Fruit fly (Drosophila melanogaster) whole organism, wandering third instar larva: ENCODE measurements around the gene CG14668.
A peak's percentile ranks its signal among the peaks of the same experiment; 100 is the strongest.

Experiments
- Abd-B ChIP-seq: fragments of >200 bp; optimal IDR thresholded peaks from 2 replicates; lab custom pipeline; 2017; ENCODE audit warnings: missing biosample characterization, missing genetic modification characterization
- CG32264 ChIP-seq: fragments of 200-800 bp; sonication (Bioruptor generic); optimal IDR thresholded peaks from 2 replicates; lab custom pipeline; 2016; ENCODE audit warnings: missing biosample characterization, missing genetic modification characterization
- CG9705 ChIP-seq: fragments of 200-800 bp; sonication (Bioruptor generic); optimal IDR thresholded peaks from 2 replicates; lab custom pipeline; 2018; ENCODE audit warnings: missing biosample characterization, mild to moderate bottlenecking, missing genetic modification characterization
- CrebA ChIP-seq: fragments of 200-800 bp; sonication (Bioruptor generic); optimal IDR thresholded peaks from 2 replicates; lab custom pipeline; 2016; ENCODE audit warnings: missing biosample characterization, mild to moderate bottlenecking, missing genetic modification characterization, borderline replicate concordance
- Dfd ChIP-seq: fragments of >200 bp; optimal IDR thresholded peaks from 2 replicates; lab custom pipeline; 2017; ENCODE audit warnings: missing biosample characterization, missing genetic modification characterization
- Dif ChIP-seq: fragments of 200-275, 200-300 bp; sonication (Bioruptor generic); optimal IDR thresholded peaks from 2 replicates; lab custom pipeline; 2018; ENCODE audit warnings: missing biosample characterization, missing genetic modification characterization; ENCODE audit not compliant: partially characterized antibody
- GATAd ChIP-seq: sonication (Bioruptor generic); optimal IDR thresholded peaks from 2 replicates; lab custom pipeline; 2016; ENCODE audit warnings: missing biosample characterization, missing genetic modification characterization
- HLH106 ChIP-seq: fragments of 200-800 bp; optimal IDR thresholded peaks from 3 replicates; lab custom pipeline; 2019; ENCODE audit warnings: missing biosample characterization, mild to moderate bottlenecking, missing genetic modification characterization, moderate library complexity
- Hnf4 ChIP-seq: fragments of 200-800 bp; sonication (Bioruptor generic); optimal IDR thresholded peaks from 2 replicates; lab custom pipeline; 2016; ENCODE audit warnings: missing biosample characterization, mild to moderate bottlenecking, missing genetic modification characterization
- Hr83 ChIP-seq: fragments of 200-300 bp; sonication (Bioruptor generic); optimal IDR thresholded peaks from 2 replicates; lab custom pipeline; 2016; ENCODE audit warnings: missing biosample characterization, mild to moderate bottlenecking, missing genetic modification characterization, moderate library complexity; ENCODE audit not compliant: poor library complexity, severe bottlenecking
- Jra ChIP-seq: sonication (Bioruptor generic); optimal IDR thresholded peaks from 2 replicates; lab custom pipeline; 2016; ENCODE audit warnings: missing biosample characterization, missing genetic modification characterization
- Mio ChIP-seq: sonication (Bioruptor generic); optimal IDR thresholded peaks from 2 replicates; lab custom pipeline; 2016; ENCODE audit warnings: missing biosample characterization, missing genetic modification characterization
- Myc ChIP-seq: fragments of >200 bp; optimal IDR thresholded peaks from 2 replicates; lab custom pipeline; 2017
- N ChIP-seq: fragments of >200 bp; optimal IDR thresholded peaks from 2 replicates; lab custom pipeline; 2018; ENCODE audit warnings: missing biosample characterization, missing external identifiers, missing genetic modification characterization
- OdsH ChIP-seq: fragments of 200-800 bp; sonication (Bioruptor generic); optimal IDR thresholded peaks from 2 replicates; lab custom pipeline; 2016; ENCODE audit warnings: missing biosample characterization, mild to moderate bottlenecking, missing genetic modification characterization
- Rel ChIP-seq, 2 experiments: fragments of 200-800 bp; sonication (Bioruptor generic) in 1 of 2; optimal IDR thresholded peaks; 2 replicates in 1 of 2; 3 replicates in 1 of 2; lab custom pipeline; 2016 to 2019; ENCODE audit warnings: mild to moderate bottlenecking in 2 of 2, missing biosample characterization in 2 of 2, missing genetic modification characterization in 2 of 2, moderate library complexity in 1 of 2
- Sp1 ChIP-seq: fragments of 200-800 bp; sonication (Bioruptor generic); optimal IDR thresholded peaks from 3 replicates; lab custom pipeline; 2019; ENCODE audit warnings: missing biosample characterization, mild to moderate bottlenecking, missing genetic modification characterization, moderate library complexity
- Vsx2 ChIP-seq: fragments of 200-300, 225-300 bp; sonication (Bioruptor generic); optimal IDR thresholded peaks from 2 replicates; lab custom pipeline; 2018; ENCODE audit warnings: missing biosample characterization, missing genetic modification characterization; ENCODE audit not compliant: partially characterized antibody
- brk ChIP-seq: fragments of 200-800 bp; sonication (Bioruptor generic); optimal IDR thresholded peaks from 2 replicates; lab custom pipeline; 2016; ENCODE audit warnings: missing biosample characterization, mild to moderate bottlenecking, missing genetic modification characterization
- dl ChIP-seq, 2 experiments: fragments of 175-275, 200-275 bp in 1 of 2; fragments of 200-275 bp in 1 of 2; sonication (Bioruptor generic); optimal IDR thresholded peaks; lab custom pipeline; 2018; ENCODE audit warnings: mild to moderate bottlenecking in 2 of 2, missing biosample characterization in 2 of 2, missing genetic modification characterization in 2 of 2, moderate library complexity in 2 of 2; ENCODE audit not compliant: partially characterized antibody in 2 of 2, insufficient read depth in 1 of 2
- dmrt93B ChIP-seq: fragments of 200-800 bp; sonication (Bioruptor generic); optimal IDR thresholded peaks from 2 replicates; lab custom pipeline; 2018; ENCODE audit warnings: missing biosample characterization, mild to moderate bottlenecking, missing genetic modification characterization
- dsf ChIP-seq: sonication (Bioruptor generic); optimal IDR thresholded peaks from 2 replicates; lab custom pipeline; 2016; ENCODE audit warnings: missing biosample characterization, missing genetic modification characterization, borderline replicate concordance
- ey ChIP-seq: fragments of 200-800 bp; sonication (Bioruptor generic); optimal IDR thresholded peaks from 2 replicates; lab custom pipeline; 2016; ENCODE audit warnings: missing biosample characterization, missing genetic modification characterization
- fru ChIP-seq: fragments of 200-800 bp; sonication (Bioruptor generic); optimal IDR thresholded peaks from 3 replicates; lab custom pipeline; 2016; ENCODE audit warnings: missing biosample characterization, mild to moderate bottlenecking, missing genetic modification characterization
- h ChIP-seq: fragments of 200-800 bp; sonication (Bioruptor generic); optimal IDR thresholded peaks from 3 replicates; lab custom pipeline; 2016; ENCODE audit warnings: missing biosample characterization, mild to moderate bottlenecking, missing genetic modification characterization
- jim ChIP-seq: fragments of 175-275, 200-325 bp; sonication (Bioruptor generic); optimal IDR thresholded peaks from 2 replicates; lab custom pipeline; 2016; ENCODE audit warnings: missing biosample characterization, mild to moderate bottlenecking, missing genetic modification characterization
- lola ChIP-seq: fragments of >200 bp; optimal IDR thresholded peaks from 2 replicates; lab custom pipeline; 2017; ENCODE audit warnings: missing biosample characterization, missing genetic modification characterization
- pan ChIP-seq: fragments of >200 bp; optimal IDR thresholded peaks from 2 replicates; lab custom pipeline; 2017
- psq ChIP-seq: fragments of 200-800 bp; sonication (Bioruptor generic); optimal IDR thresholded peaks from 3 replicates; lab custom pipeline; 2017; ENCODE audit warnings: missing biosample characterization, mild to moderate bottlenecking, missing genetic modification characterization, moderate library complexity
- rgr ChIP-seq: fragments of 200-800 bp; sonication (Bioruptor generic); optimal IDR thresholded peaks from 3 replicates; lab custom pipeline; 2016; ENCODE audit warnings: missing biosample characterization, mild to moderate bottlenecking, missing genetic modification characterization
- sv ChIP-seq: fragments of 200-800 bp; sonication (Bioruptor generic); optimal IDR thresholded peaks from 3 replicates; lab custom pipeline; 2016; ENCODE audit warnings: missing biosample characterization, missing genetic modification characterization
- tai ChIP-seq: sonication (Bioruptor generic); optimal IDR thresholded peaks from 2 replicates; lab custom pipeline; 2016; ENCODE audit warnings: missing biosample characterization, missing genetic modification characterization
- usp ChIP-seq: fragments of >200 bp; optimal IDR thresholded peaks from 2 replicates; lab custom pipeline; 2017; ENCODE audit warnings: missing biosample characterization, missing genetic modification characterization

The CG14668 gene

DNA sequence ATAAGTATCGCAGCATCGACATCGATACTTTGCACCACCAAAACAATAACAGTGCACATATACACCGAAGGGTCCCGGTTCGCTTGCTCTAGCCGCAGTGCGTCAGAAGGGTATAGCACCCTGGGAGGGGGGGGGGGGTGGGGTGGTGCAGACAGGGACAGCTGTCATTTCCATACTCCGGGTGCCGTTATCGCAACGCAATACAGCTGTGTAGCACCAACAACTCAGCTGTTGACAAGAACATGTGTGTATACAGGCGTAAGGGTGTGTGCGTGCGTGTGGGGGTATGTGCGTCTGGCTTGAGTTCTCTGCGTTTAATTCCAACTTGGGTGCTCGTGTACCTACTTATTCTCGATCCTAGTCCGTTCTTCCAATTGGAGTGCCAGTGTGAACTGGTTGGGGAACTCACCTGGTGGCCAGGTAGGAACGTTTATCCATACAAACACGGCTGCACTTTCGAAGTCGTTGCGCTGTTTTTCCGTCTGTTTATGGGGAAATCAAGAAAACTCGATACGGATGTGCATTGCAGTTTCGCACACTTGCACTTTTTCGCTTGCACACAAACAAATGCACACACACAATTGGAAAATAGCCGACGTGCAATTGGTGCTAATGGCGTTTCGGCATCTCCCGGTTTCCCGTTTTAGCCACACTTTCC lies 19.8 kb downstream of the CG14668 start (continued):
- TF ChIP-seq Hr83 (GFP tag; lab: Kevin White, UChicago), result peak; percentile 98
- TF ChIP-seq Jra, result peak; percentile 77
- no peak for TF ChIP-seq brk (GFP tag; lab: Kevin White, UChicago)

DNA sequence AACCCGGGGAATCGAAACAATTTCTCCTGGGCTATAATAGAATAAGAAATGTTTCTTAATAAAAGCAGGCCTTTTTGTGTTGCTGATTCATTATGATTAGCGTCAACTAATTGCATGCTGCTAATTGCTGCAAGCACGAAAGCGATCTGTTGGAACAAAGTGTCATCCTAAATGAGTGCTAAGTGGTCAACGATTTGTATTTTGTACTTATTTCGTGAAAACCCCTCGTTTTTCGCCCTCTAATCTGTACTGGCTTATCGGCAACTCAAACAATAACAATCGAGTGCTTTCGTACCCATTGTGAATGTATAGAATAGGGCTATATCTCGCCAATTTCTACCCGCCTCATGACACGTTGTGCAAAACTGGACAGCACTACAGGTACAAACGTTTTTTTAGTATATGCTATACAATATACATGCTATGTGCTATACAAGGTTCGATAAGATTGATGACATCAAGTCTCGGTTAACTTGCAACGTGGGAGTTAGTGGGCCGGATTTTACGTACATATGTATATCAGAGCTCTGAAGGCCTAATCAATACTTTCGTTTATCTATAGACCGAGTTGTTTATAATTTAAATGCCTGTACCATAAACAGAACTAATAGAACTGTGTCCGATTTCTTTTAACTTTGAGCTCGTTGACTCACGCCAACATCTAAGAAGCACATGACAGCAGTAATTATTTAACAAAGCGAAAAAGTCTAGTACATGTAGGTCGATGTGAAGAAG lies 22.8 kb downstream of the CG14668 start:
- TF ChIP-seq GATAd (GFP tag; lab: Kevin White, UChicago), result no peak
- TF ChIP-seq Mio (GFP tag; lab: Kevin White, UChicago), result no peak
- no peak for TF ChIP-seq Myc (lab: Kevin White, UChicago)
- no peak for TF ChIP-seq usp
- TF ChIP-seq CG9705, result no peak
- TF ChIP-seq Dif (GFP tag; lab: Kevin White, UChicago), result no peak
- TF ChIP-seq Abd-B (GFP tag; lab: Kevin White, UChicago), result no peak
- TF ChIP-seq sv, result no peak
- no peak for TF ChIP-seq Rel (GFP tag; optimal IDR thresholded peaks at IDR 0.05; lab: Kevin White, UChicago)
- peak; percentile 86 for TF ChIP-seq Rel (tag; optimal IDR thresholded peaks at IDR 0.05; lab: Kevin White, UChicago)
- no peak for TF ChIP-seq CG32264 (GFP tag; lab: Kevin White, UChicago)
- peak; percentile 7 for TF ChIP-seq h
- TF ChIP-seq dl (GFP tag; optimal IDR thresholded peaks at IDR 0.05; lab: Kevin White, UChicago; ENCODE audit: insufficient read depth in 1 of 2, partially characterized antibody in 2 of 2), result no peak
- peak; percentile 13 for TF ChIP-seq OdsH (GFP tag; lab: Kevin White, UChicago)
- TF ChIP-seq N (GFP tag; lab: Kevin White, UChicago), result no peak
- TF ChIP-seq Sp1 (GFP tag; lab: Kevin White, UChicago), result peak; percentile 10
- TF ChIP-seq brk (GFP tag; lab: Kevin White, UChicago), result no peak
- TF ChIP-seq fru, result no peak
- peak; percentile 22 for TF ChIP-seq rgr (GFP tag; lab: Kevin White, UChicago)
- TF ChIP-seq Hr83 (GFP tag; lab: Kevin White, UChicago), result no peak
- TF ChIP-seq lola (GFP tag; lab: Kevin White, UChicago), result no peak
- TF ChIP-seq Dfd, result no peak
- TF ChIP-seq CrebA (GFP tag; lab: Kevin White, UChicago), result no peak
- no peak for TF ChIP-seq dmrt93B (GFP tag; lab: Kevin White, UChicago)
- TF ChIP-seq, all 38 proteins: peak for 5

DNA sequence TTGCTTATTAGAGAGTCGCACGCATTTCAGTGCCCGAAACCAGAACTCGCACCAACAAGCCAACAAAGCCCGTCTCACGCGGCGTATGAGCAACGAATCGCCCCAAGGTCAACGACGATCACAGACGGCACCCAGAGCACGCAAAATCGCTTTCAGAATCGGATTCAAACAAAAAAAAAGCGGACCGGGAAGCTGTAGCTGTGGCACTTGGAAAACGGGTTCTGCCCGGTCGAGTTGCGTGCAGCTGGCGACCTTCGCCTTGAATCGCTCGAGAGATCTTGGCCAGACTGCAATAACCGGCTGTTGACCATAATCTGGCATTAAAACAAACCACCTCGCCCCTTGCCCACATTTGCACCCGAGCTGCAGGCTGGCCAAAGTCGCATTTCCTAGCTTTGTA lies 24.1 kb downstream of the CG14668 start:
- TF ChIP-seq jim (GFP tag; lab: Kevin White, UChicago) (no peak), rgr (GFP tag; lab: Kevin White, UChicago) (peak; percentile 20), pan (lab: Kevin White, UChicago) (no peak), sv (no peak), psq (peak; percentile 12), Mio (GFP tag; lab: Kevin White, UChicago) (no peak), Rel (GFP tag; optimal IDR thresholded peaks at IDR 0.05; lab: Kevin White, UChicago) (no peak), Rel (tag; optimal IDR thresholded peaks at IDR 0.05; lab: Kevin White, UChicago) (no peak), Hnf4 (GFP tag; lab: Kevin White, UChicago) (no peak), tai (GFP tag; lab: Kevin White, UChicago) (no peak), Sp1 (GFP tag; lab: Kevin White, UChicago) (no peak), Jra (no peak), fru (no peak), ey (GFP tag; lab: Kevin White, UChicago) (no peak), CG32264 (GFP tag; lab: Kevin White, UChicago) (no peak), GATAd (GFP tag; lab: Kevin White, UChicago) (no peak), dsf (GFP tag; lab: Kevin White, UChicago) (no peak), Vsx2 (GFP tag; lab: Kevin White, UChicago) (peak; percentile 73), HLH106 (tag; lab: Kevin White, UChicago) (no peak), brk (GFP tag; lab: Kevin White, UChicago) (no peak), CG9705 (no peak), dmrt93B (GFP tag; lab: Kevin White, UChicago) (no peak), Dif (GFP tag; lab: Kevin White, UChicago) (peak; percentile 73)
